Worm (Caenorhabditis elegans) whole organism, late embryonic: ENCODE data around the gene F14E5.2.

Source experiments
- C08G9.2 ChIP-seq: sonication (generic microtip); optimal IDR thresholded peaks from 2 replicates; lab custom pipeline; 2016; ENCODE audit warnings: mild to moderate bottlenecking, missing genetic modification characterization, moderate library complexity, missing compliant biosample characterization
- K02D7.2 ChIP-seq: sonication (generic microtip); optimal IDR thresholded peaks from 2 replicates; lab custom pipeline; 2017; ENCODE audit warnings: mild to moderate bottlenecking, missing genetic modification characterization, missing compliant biosample characterization
- Y22D7AL.16 ChIP-seq: sonication (generic microtip); optimal IDR thresholded peaks from 2 replicates; lab custom pipeline; 2016; ENCODE audit warnings: missing genetic modification characterization, missing compliant biosample characterization
- ama-1 ChIP-seq: fragments of 150-350 bp; optimal IDR thresholded peaks from 2 replicates; lab custom pipeline; 2014
- ceh-18 ChIP-seq: sonication (generic microtip); optimal IDR thresholded peaks from 2 replicates; lab custom pipeline; 2016; ENCODE audit warnings: missing genetic modification characterization, missing compliant biosample characterization
- ceh-19 ChIP-seq: fragments of 200-800 bp; sonication (Bioruptor generic); optimal IDR thresholded peaks from 2 replicates; lab custom pipeline; 2018; ENCODE audit warnings: mild to moderate bottlenecking, missing genetic modification characterization, missing compliant biosample characterization
- ceh-2 ChIP-seq: sonication (generic microtip); optimal IDR thresholded peaks from 2 replicates; lab custom pipeline; 2016; ENCODE audit warnings: missing genotype, missing genetic modification characterization, missing compliant biosample characterization
- ceh-22 ChIP-seq: sonication (generic microtip); optimal IDR thresholded peaks from 2 replicates; lab custom pipeline; 2017; ENCODE audit warnings: missing biosample characterization, missing genetic modification characterization
- ceh-30 ChIP-seq: fragments of 150-350 bp; optimal IDR thresholded peaks from 2 replicates; lab custom pipeline; 2014; ENCODE audit warnings: missing biosample characterization, missing genetic modification characterization
- ceh-45 ChIP-seq: fragments of 200-800 bp; sonication (Bioruptor generic); IDR thresholded peaks from 2 replicates; pipeline ENCODE4 v1.3.6; 2022; ENCODE audit warnings: missing genetic modification reagents, missing genetic modification characterization, missing compliant biosample characterization
- ceh-6 ChIP-seq: fragments of 200-800 bp; sonication (Bioruptor generic); optimal IDR thresholded peaks from 2 replicates; lab custom pipeline; 2018; ENCODE audit warnings: mild to moderate bottlenecking, missing genetic modification characterization, missing compliant biosample characterization
- ceh-9 ChIP-seq: sonication (generic microtip); optimal IDR thresholded peaks from 2 replicates; lab custom pipeline; 2016; ENCODE audit warnings: mild to moderate bottlenecking, missing genetic modification characterization, inconsistent platforms, missing compliant biosample characterization
- che-1 ChIP-seq: sonication (generic microtip); optimal IDR thresholded peaks from 2 replicates; lab custom pipeline; 2016; ENCODE audit warnings: mild to moderate bottlenecking, missing genetic modification characterization, missing compliant biosample characterization
- dve-1 ChIP-seq: sonication (generic microtip); optimal IDR thresholded peaks from 2 replicates; lab custom pipeline; 2017; ENCODE audit warnings: antibody characterized with exemption, mild to moderate bottlenecking, missing genetic modification characterization, missing compliant biosample characterization
- elt-2 ChIP-seq: sonication (generic microtip); optimal IDR thresholded peaks from 2 replicates; lab custom pipeline; 2016; ENCODE audit warnings: missing genetic modification reagents, missing genetic modification characterization, missing compliant biosample characterization
- elt-4 ChIP-seq: sonication (generic microtip); optimal IDR thresholded peaks from 2 replicates; lab custom pipeline; 2016; ENCODE audit warnings: missing genetic modification characterization, missing compliant biosample characterization
- ets-4 ChIP-seq: sonication (generic microtip); optimal IDR thresholded peaks from 2 replicates; lab custom pipeline; 2016; ENCODE audit warnings: missing genetic modification characterization, missing compliant biosample characterization
- fkh-10 ChIP-seq: fragments of 150-350 bp; optimal IDR thresholded peaks from 2 replicates; lab custom pipeline; 2014; ENCODE audit warnings: missing biosample characterization, missing genetic modification reagents, missing genetic modification characterization
- fkh-6 ChIP-seq: sonication (generic microtip); optimal IDR thresholded peaks from 2 replicates; lab custom pipeline; 2016; ENCODE audit warnings: missing genetic modification characterization, missing compliant biosample characterization
- gmeb-2 ChIP-seq: sonication (generic microtip); optimal IDR thresholded peaks from 2 replicates; lab custom pipeline; 2016; ENCODE audit warnings: missing genetic modification characterization, inconsistent platforms, missing compliant biosample characterization
- hlh-13 ChIP-seq: fragments of 200-800 bp; sonication (Bioruptor generic); optimal IDR thresholded peaks from 2 replicates; lab custom pipeline; 2018; ENCODE audit warnings: mild to moderate bottlenecking, missing genetic modification characterization, missing compliant biosample characterization
- hlh-6 ChIP-seq: sonication (generic microtip); optimal IDR thresholded peaks from 2 replicates; lab custom pipeline; 2016; ENCODE audit warnings: missing genotype, missing genetic modification characterization, missing compliant biosample characterization
- lim-6 ChIP-seq: sonication (generic microtip); optimal IDR thresholded peaks from 2 replicates; lab custom pipeline; 2016; ENCODE audit warnings: missing genetic modification characterization, missing compliant biosample characterization
- madf-2 ChIP-seq: sonication (generic microtip); optimal IDR thresholded peaks from 2 replicates; lab custom pipeline; 2017; ENCODE audit warnings: missing genetic modification characterization, missing compliant biosample characterization
- nfya-1 ChIP-seq: sonication (generic microtip); optimal IDR thresholded peaks from 2 replicates; lab custom pipeline; 2017; ENCODE audit warnings: missing genetic modification characterization, mild to moderate bottlenecking, missing compliant biosample characterization, antibody characterized with exemption, moderate library complexity
- nhr-11 ChIP-seq: fragments of 150-350 bp; optimal IDR thresholded peaks from 2 replicates; lab custom pipeline; 2014; ENCODE audit warnings: missing biosample characterization, missing genetic modification characterization
- nhr-232 ChIP-seq: sonication (generic microtip); optimal IDR thresholded peaks from 2 replicates; lab custom pipeline; 2016; ENCODE audit warnings: missing genetic modification characterization, missing compliant biosample characterization
- odd-2 ChIP-seq: sonication (generic microtip); optimal IDR thresholded peaks from 2 replicates; lab custom pipeline; 2017; ENCODE audit warnings: antibody characterized with exemption, mild to moderate bottlenecking, missing genetic modification characterization, missing compliant biosample characterization
- pag-3 ChIP-seq: sonication (generic microtip); optimal IDR thresholded peaks from 2 replicates; lab custom pipeline; 2016; ENCODE audit warnings: missing compliant biosample characterization, missing genetic modification characterization, borderline replicate concordance
- pat-9 ChIP-seq: fragments of 200-800 bp; sonication (Bioruptor generic); optimal IDR thresholded peaks from 2 replicates; lab custom pipeline; 2018; ENCODE audit warnings: mild to moderate bottlenecking, missing genetic modification characterization, moderate library complexity, missing compliant biosample characterization
- pha-2 ChIP-seq: sonication (generic microtip); optimal IDR thresholded peaks from 2 replicates; lab custom pipeline; 2017; ENCODE audit warnings: mild to moderate bottlenecking, missing genetic modification characterization, missing compliant biosample characterization
- pqm-1 ChIP-seq: sonication (generic microtip); optimal IDR thresholded peaks from 2 replicates; lab custom pipeline; 2016; ENCODE audit warnings: missing genetic modification characterization, missing compliant biosample characterization
- pros-1 ChIP-seq: fragments of 150-350 bp; optimal IDR thresholded peaks from 2 replicates; lab custom pipeline; 2014; ENCODE audit warnings: missing biosample characterization, missing genetic modification reagents, missing genetic modification characterization
- rnt-1 ChIP-seq: sonication (generic microtip); optimal IDR thresholded peaks from 2 replicates; lab custom pipeline; 2016; ENCODE audit warnings: missing genetic modification characterization, missing compliant biosample characterization
- sdc-2 ChIP-seq: sonication (generic microtip); optimal IDR thresholded peaks from 2 replicates; lab custom pipeline; 2016; ENCODE audit warnings: missing genotype, missing genetic modification characterization, missing compliant biosample characterization
- sox-4 ChIP-seq: sonication (generic microtip); optimal IDR thresholded peaks from 2 replicates; lab custom pipeline; 2017; ENCODE audit warnings: mild to moderate bottlenecking, missing genetic modification characterization, inconsistent platforms, missing compliant biosample characterization
- syd-9 ChIP-seq: sonication (generic microtip); optimal IDR thresholded peaks from 2 replicates; lab custom pipeline; 2016; ENCODE audit warnings: mild to moderate bottlenecking, missing genetic modification characterization, moderate library complexity, missing compliant biosample characterization
- tbx-2 ChIP-seq: sonication (generic microtip); optimal IDR thresholded peaks from 2 replicates; lab custom pipeline; 2016; ENCODE audit warnings: missing genetic modification characterization, missing compliant biosample characterization
- tbx-7 ChIP-seq: sonication (generic microtip); optimal IDR thresholded peaks from 2 replicates; lab custom pipeline; 2016; ENCODE audit warnings: missing genotype, missing genetic modification characterization, missing compliant biosample characterization
- unc-42 ChIP-seq: sonication (generic microtip); optimal IDR thresholded peaks from 2 replicates; lab custom pipeline; 2016; ENCODE audit warnings: missing genotype, missing genetic modification characterization, missing compliant biosample characterization

Gene F14E5.2

ce11 chrII:8399997-8400396 lies 28.7 kb downstream of the F14E5.2 start:
- no peak for TF ChIP-seq ceh-22 (tag; lab: Kevin White, UChicago)
- no peak for TF ChIP-seq nhr-11 (tag; lab: Kevin White, UChicago)
- no peak for TF ChIP-seq ceh-19 (GFP tag; lab: Kevin White, UChicago)
- TF ChIP-seq fkh-10 (GFP tag; lab: Kevin White, UChicago) = no peak
- no peak for TF ChIP-seq pat-9 (tag; lab: Kevin White, UChicago)
- TF ChIP-seq lim-6 = no peak
- peak; percentile 41 for TF ChIP-seq elt-2 (tag; lab: Kevin White, UChicago)
- TF ChIP-seq madf-2 (tag; lab: Kevin White, UChicago) = no peak

DNA sequence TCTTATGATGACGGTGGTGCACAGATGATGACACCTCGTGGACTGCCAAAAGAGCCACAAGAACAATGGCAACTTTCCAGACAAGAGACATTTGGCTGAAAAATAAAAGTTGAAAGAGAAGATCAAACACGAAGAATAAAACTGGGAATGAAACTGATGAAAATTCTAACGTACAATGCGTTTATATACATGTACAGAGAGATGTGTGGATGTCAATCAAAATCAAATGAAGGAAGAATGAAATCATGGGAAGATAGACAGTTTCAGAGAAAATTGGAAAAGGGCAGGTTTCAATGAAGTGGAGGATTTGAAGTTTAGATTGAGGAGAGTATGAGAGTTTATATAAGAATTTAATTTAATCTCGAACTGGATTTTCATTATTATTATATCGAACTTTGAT lies 29.6 kb downstream of the F14E5.2 start, which contains the start of gene dod-23:
Gene dod-23 (minus strand): TSS at position 101 of the 400 bp plus-strand sequence.
- no peak for TF ChIP-seq pat-9 (tag; lab: Kevin White, UChicago)
- no peak for TF ChIP-seq ets-4 (tag; lab: Kevin White, UChicago)
- TF ChIP-seq ceh-18 (tag; lab: Kevin White, UChicago) = no peak
- no peak for TF ChIP-seq ceh-45 (GFP tag; lab: Robert Waterston, UW)
- TF ChIP-seq elt-2 (tag; lab: Kevin White, UChicago) = no peak
- TF ChIP-seq hlh-6 (tag; lab: Kevin White, UChicago) = no peak
- no peak for TF ChIP-seq hlh-13 (GFP tag; lab: Kevin White, UChicago)
- TF ChIP-seq rnt-1 (tag; lab: Kevin White, UChicago) = no peak
- no peak for TF ChIP-seq odd-2 (tag; lab: Kevin White, UChicago)
- no peak for TF ChIP-seq dve-1 (tag; lab: Kevin White, UChicago)
- TF ChIP-seq pag-3 (tag; lab: Kevin White, UChicago) = no peak
- no peak for TF ChIP-seq unc-42
- no peak for TF ChIP-seq ceh-9 (tag; lab: Kevin White, UChicago)
- TF ChIP-seq nhr-11 (tag; lab: Kevin White, UChicago) = no peak
- TF ChIP-seq ama-1 (lab: Kevin White, UChicago) = no peak
- no peak for TF ChIP-seq syd-9 (tag; lab: Kevin White, UChicago)
- TF ChIP-seq ceh-2 (tag; lab: Kevin White, UChicago) = no peak
- no peak for TF ChIP-seq tbx-2 (tag; lab: Kevin White, UChicago)
- TF ChIP-seq pros-1 (tag; lab: Kevin White, UChicago) = no peak

- TF ChIP-seq K02D7.2 (tag; lab: Kevin White, UChicago) (no peak), nhr-232 (tag; lab: Kevin White, UChicago) (no peak), elt-4 (tag; lab: Kevin White, UChicago) (no peak), ceh-30 (tag; lab: Kevin White, UChicago) (no peak), che-1 (no peak), tbx-7 (tag; lab: Kevin White, UChicago) (no peak), gmeb-2 (tag; lab: Kevin White, UChicago) (no peak), Y22D7AL.16 (tag; lab: Kevin White, UChicago) (no peak), pqm-1 (no peak), C08G9.2 (tag; lab: Kevin White, UChicago) (no peak), ceh-6 (GFP tag; lab: Kevin White, UChicago) (no peak), sdc-2 (no peak), nhr-11 (tag; lab: Kevin White, UChicago) (no peak), sox-4 (tag; lab: Kevin White, UChicago) (no peak), ceh-2 (tag; lab: Kevin White, UChicago) (no peak), nfya-1 (tag; lab: Kevin White, UChicago) (no peak), pha-2 (tag; lab: Kevin White, UChicago) (no peak), tbx-2 (tag; lab: Kevin White, UChicago) (no peak), ceh-22 (tag; lab: Kevin White, UChicago) (no peak), fkh-6 (tag; lab: Kevin White, UChicago) (no peak)
Measured at ce11 chrII:8396041-8396440, 32.6 kb downstream of the F14E5.2 start, which contains the start of gene F49E12.7. Gene F49E12.7, minus strand, starts transcription at chrII:8396141.
